Worm (Caenorhabditis elegans): Measurements from ENCODE around the gene clec-251.
"Not testable (repeated sequence)": the region's sequence is repeated elsewhere in the genome, so short reads cannot be mapped to it uniquely, and the experiment has no call there.

clec-251 gene

ce11 chrV:18769902-18770301, 23.1 kb upstream of the clec-251 start:
- TF ChIP-seq flh-1 (GFP tag; optimal IDR thresholded peaks at IDR 0.05) (no peak), drap-1 (GFP tag; optimal IDR thresholded peaks at IDR 0.05) (no peak), cnd-1 (tag; optimal IDR thresholded peaks at IDR 0.05) (no peak), ceh-83 (GFP tag; optimal IDR thresholded peaks at IDR 0.05) (no peak), ces-1 (GFP tag; optimal IDR thresholded peaks at IDR 0.05) (no peak), elt-1 (tag; optimal IDR thresholded peaks at IDR 0.05; ENCODE audit: borderline replicate concordance, insufficient read depth) (no peak), mep-1 (tag; optimal IDR thresholded peaks at IDR 0.05) (no peak), ceh-43 (GFP tag; optimal IDR thresholded peaks at IDR 0.05) (no peak), nhr-2 (tag; optimal IDR thresholded peaks at IDR 0.05) (no peak), M03D4.4 (tag; optimal IDR thresholded peaks at IDR 0.05) (no peak), mls-2 (tag; optimal IDR thresholded peaks at IDR 0.05) (no peak), elt-3 (tag; optimal IDR thresholded peaks at IDR 0.05) (no peak)

ce11 chrV:18762044-18762443, 15.3 kb upstream of the clec-251 start, which contains the start of gene F11D11.22:
Gene F11D11.22, plus strand, starts transcription at chrV:18762344.
- not testable (repeated sequence) for TF ChIP-seq mep-1, zip-8, nhr-76 (tag; optimal IDR thresholded peaks at IDR 0.05)

- TF ChIP-seq snpc-4 (tag; optimal IDR thresholded peaks at IDR 0.05): no peak
- TF ChIP-seq tbx-8 (GFP tag; optimal IDR thresholded peaks at IDR 0.05): no peak
- TF ChIP-seq ceh-39 (tag; optimal IDR thresholded peaks at IDR 0.05): no peak
- TF ChIP-seq mls-2 (tag; optimal IDR thresholded peaks at IDR 0.05): no peak
- no peak for TF ChIP-seq drap-1 (GFP tag; optimal IDR thresholded peaks at IDR 0.05)
- no peak for TF ChIP-seq sem-2 (GFP tag; optimal IDR thresholded peaks at IDR 0.05)
- no peak for TF ChIP-seq pha-4 (tag; optimal IDR thresholded peaks at IDR 0.05)
- TF ChIP-seq cnd-1 (tag; optimal IDR thresholded peaks at IDR 0.05): no peak
- TF ChIP-seq lin-32 (GFP tag; optimal IDR thresholded peaks at IDR 0.05): no peak
Measured at ce11 chrV:18761078-18761477, 14.3 kb upstream of the clec-251 start, which contains the start of gene F11D11.4. Gene F11D11.4, plus strand, starts transcription at chrV:18761378.

ce11 chrV:18760174-18760573, 13.4 kb upstream of the clec-251 start, which contains the start of gene F11D11.3:
Gene F11D11.3, minus strand, starts transcription at chrV:18760274.
- TF ChIP-seq blmp-1 (tag; optimal IDR thresholded peaks at IDR 0.05) (no peak), mab-5 (tag; optimal IDR thresholded peaks at IDR 0.05) (no peak), nhr-237 (tag; optimal IDR thresholded peaks at IDR 0.05) (no peak), ceh-43 (GFP tag; optimal IDR thresholded peaks at IDR 0.05) (no peak), ces-1 (GFP tag; optimal IDR thresholded peaks at IDR 0.05) (no peak), ham-2 (GFP tag; optimal IDR thresholded peaks at IDR 0.05) (no peak), M03D4.4 (tag; optimal IDR thresholded peaks at IDR 0.05) (no peak), lin-32 (GFP tag; optimal IDR thresholded peaks at IDR 0.05) (no peak), hlh-1 (tag; optimal IDR thresholded peaks at IDR 0.05) (no peak), mep-1 (tag; optimal IDR thresholded peaks at IDR 0.05) (no peak)

ce11 chrV:18754328-18754727, 7.5 kb upstream of the clec-251 start, which contains the start of gene clec-254:
Gene clec-254, minus strand, starts transcription at chrV:18754428.
- TF ChIP-seq bed-3 (GFP tag; optimal IDR thresholded peaks at IDR 0.05); zip-8 (tag; optimal IDR thresholded peaks at IDR 0.05); mep-1 (tag; optimal IDR thresholded peaks at IDR 0.05): not testable (repeated sequence)

ce11 chrV:18753036-18753435, 6.2 kb upstream of the clec-251 start, which contains the start of gene F11D11.6:
Gene F11D11.6, minus strand, starts transcription at chrV:18753136.
- TF ChIP-seq mls-2 (tag; optimal IDR thresholded peaks at IDR 0.05): no peak
- no peak for TF ChIP-seq unc-62 (GFP tag; optimal IDR thresholded peaks at IDR 0.05)
- no peak for TF ChIP-seq hlh-1 (tag; optimal IDR thresholded peaks at IDR 0.05)
- no peak for TF ChIP-seq elt-3 (tag; optimal IDR thresholded peaks at IDR 0.05)
- no peak for TF ChIP-seq elt-1 (tag; optimal IDR thresholded peaks at IDR 0.05; ENCODE audit: borderline replicate concordance, insufficient read depth)
- no peak for TF ChIP-seq lin-13 (tag; optimal IDR thresholded peaks at IDR 0.05)
- no peak for TF ChIP-seq mep-1 (tag; optimal IDR thresholded peaks at IDR 0.05)
- TF ChIP-seq M03D4.4 (tag; optimal IDR thresholded peaks at IDR 0.05): no peak
- TF ChIP-seq tbx-8 (GFP tag; optimal IDR thresholded peaks at IDR 0.05): no peak
- no peak for TF ChIP-seq drap-1 (GFP tag; optimal IDR thresholded peaks at IDR 0.05)
- TF ChIP-seq nhr-28 (tag; optimal IDR thresholded peaks at IDR 0.05): no peak
- no peak for TF ChIP-seq ceh-39 (tag; optimal IDR thresholded peaks at IDR 0.05)
- no peak for TF ChIP-seq flh-1 (GFP tag; optimal IDR thresholded peaks at IDR 0.05)
- TF ChIP-seq lsy-2 (tag; optimal IDR thresholded peaks at IDR 0.05): no peak
- no peak for TF ChIP-seq nhr-12 (tag; optimal IDR thresholded peaks at IDR 0.05)

Data from whole organism, mixed stage, embryonic.